Worm (Caenorhabditis elegans) whole organism, late embryonic: ENCODE measurements around the gene F25E2.3.

ENCODE experiments used
- C08G9.2 ChIP-seq: sonication (generic microtip); optimal IDR thresholded peaks from 2 replicates; lab custom pipeline; 2016; ENCODE audit warnings: mild to moderate bottlenecking, missing genetic modification characterization, moderate library complexity, missing compliant biosample characterization
- K02D7.2 ChIP-seq: sonication (generic microtip); optimal IDR thresholded peaks from 2 replicates; lab custom pipeline; 2017; ENCODE audit warnings: mild to moderate bottlenecking, missing genetic modification characterization, missing compliant biosample characterization
- T23F11.4 ChIP-seq: fragments of 200-800 bp; sonication (Bioruptor generic); optimal IDR thresholded peaks from 2 replicates; lab custom pipeline; 2018; ENCODE audit warnings: mild to moderate bottlenecking, missing genetic modification characterization, missing compliant biosample characterization
- ama-1 ChIP-seq: fragments of 150-350 bp; optimal IDR thresholded peaks from 2 replicates; lab custom pipeline; 2014
- ceh-18 ChIP-seq: sonication (generic microtip); optimal IDR thresholded peaks from 2 replicates; lab custom pipeline; 2016; ENCODE audit warnings: missing genetic modification characterization, missing compliant biosample characterization
- ceh-19 ChIP-seq: fragments of 200-800 bp; sonication (Bioruptor generic); optimal IDR thresholded peaks from 2 replicates; lab custom pipeline; 2018; ENCODE audit warnings: mild to moderate bottlenecking, missing genetic modification characterization, missing compliant biosample characterization
- ceh-22 ChIP-seq: sonication (generic microtip); optimal IDR thresholded peaks from 2 replicates; lab custom pipeline; 2017; ENCODE audit warnings: missing biosample characterization, missing genetic modification characterization
- ceh-30 ChIP-seq: fragments of 150-350 bp; optimal IDR thresholded peaks from 2 replicates; lab custom pipeline; 2014; ENCODE audit warnings: missing biosample characterization, missing genetic modification characterization
- ceh-31 ChIP-seq: sonication (generic microtip); optimal IDR thresholded peaks from 2 replicates; lab custom pipeline; 2016; ENCODE audit warnings: missing genetic modification characterization, missing compliant biosample characterization
- ceh-48 ChIP-seq: sonication (generic microtip); optimal IDR thresholded peaks from 2 replicates; lab custom pipeline; 2016; ENCODE audit warnings: missing genetic modification characterization, inconsistent platforms, missing compliant biosample characterization
- ceh-6 ChIP-seq: fragments of 200-800 bp; sonication (Bioruptor generic); optimal IDR thresholded peaks from 2 replicates; lab custom pipeline; 2018; ENCODE audit warnings: mild to moderate bottlenecking, missing genetic modification characterization, missing compliant biosample characterization
- ceh-9 ChIP-seq: sonication (generic microtip); optimal IDR thresholded peaks from 2 replicates; lab custom pipeline; 2016; ENCODE audit warnings: mild to moderate bottlenecking, missing genetic modification characterization, inconsistent platforms, missing compliant biosample characterization
- dve-1 ChIP-seq: sonication (generic microtip); optimal IDR thresholded peaks from 2 replicates; lab custom pipeline; 2017; ENCODE audit warnings: antibody characterized with exemption, mild to moderate bottlenecking, missing genetic modification characterization, missing compliant biosample characterization
- elt-2 ChIP-seq: sonication (generic microtip); optimal IDR thresholded peaks from 2 replicates; lab custom pipeline; 2016; ENCODE audit warnings: missing genetic modification reagents, missing genetic modification characterization, missing compliant biosample characterization
- elt-4 ChIP-seq: sonication (generic microtip); optimal IDR thresholded peaks from 2 replicates; lab custom pipeline; 2016; ENCODE audit warnings: missing genetic modification characterization, missing compliant biosample characterization
- fax-1 ChIP-seq: sonication (generic microtip); optimal IDR thresholded peaks from 2 replicates; lab custom pipeline; 2016; ENCODE audit warnings: missing genotype, missing genetic modification characterization, missing compliant biosample characterization
- fkh-6 ChIP-seq: sonication (generic microtip); optimal IDR thresholded peaks from 2 replicates; lab custom pipeline; 2016; ENCODE audit warnings: missing genetic modification characterization, missing compliant biosample characterization
- gmeb-2 ChIP-seq: sonication (generic microtip); optimal IDR thresholded peaks from 2 replicates; lab custom pipeline; 2016; ENCODE audit warnings: missing genetic modification characterization, inconsistent platforms, missing compliant biosample characterization
- hlh-15 ChIP-seq: sonication (generic microtip); optimal IDR thresholded peaks from 2 replicates; lab custom pipeline; 2016; ENCODE audit warnings: missing genetic modification characterization, missing compliant biosample characterization
- hlh-30 ChIP-seq: sonication (generic microtip); optimal IDR thresholded peaks from 2 replicates; lab custom pipeline; 2017; ENCODE audit warnings: antibody characterized with exemption, missing genetic modification characterization, missing compliant biosample characterization; ENCODE audit not compliant: insufficient read depth
- hlh-8 ChIP-seq: sonication (generic microtip); optimal IDR thresholded peaks from 2 replicates; lab custom pipeline; 2016; ENCODE audit warnings: missing genotype, missing genetic modification characterization, missing compliant biosample characterization
- lim-6 ChIP-seq: sonication (generic microtip); optimal IDR thresholded peaks from 2 replicates; lab custom pipeline; 2016; ENCODE audit warnings: missing genetic modification characterization, missing compliant biosample characterization
- lin-11 ChIP-seq: fragments of 200-800 bp; sonication (Bioruptor generic); optimal IDR thresholded peaks from 2 replicates; lab custom pipeline; 2018; ENCODE audit warnings: mild to moderate bottlenecking, missing genetic modification characterization, missing compliant biosample characterization
- nfya-1 ChIP-seq: sonication (generic microtip); optimal IDR thresholded peaks from 2 replicates; lab custom pipeline; 2017; ENCODE audit warnings: missing genetic modification characterization, mild to moderate bottlenecking, missing compliant biosample characterization, antibody characterized with exemption, moderate library complexity
- nhr-11 ChIP-seq: fragments of 150-350 bp; optimal IDR thresholded peaks from 2 replicates; lab custom pipeline; 2014; ENCODE audit warnings: missing biosample characterization, missing genetic modification characterization
- nhr-232 ChIP-seq: sonication (generic microtip); optimal IDR thresholded peaks from 2 replicates; lab custom pipeline; 2016; ENCODE audit warnings: missing genetic modification characterization, missing compliant biosample characterization
- npax-4 ChIP-seq: sonication (generic microtip); optimal IDR thresholded peaks from 2 replicates; lab custom pipeline; 2016; ENCODE audit warnings: missing genetic modification characterization, missing compliant biosample characterization
- pag-3 ChIP-seq: sonication (generic microtip); optimal IDR thresholded peaks from 2 replicates; lab custom pipeline; 2016; ENCODE audit warnings: missing compliant biosample characterization, missing genetic modification characterization, borderline replicate concordance
- pat-9 ChIP-seq: fragments of 200-800 bp; sonication (Bioruptor generic); optimal IDR thresholded peaks from 2 replicates; lab custom pipeline; 2018; ENCODE audit warnings: mild to moderate bottlenecking, missing genetic modification characterization, moderate library complexity, missing compliant biosample characterization
- pax-1 ChIP-seq: fragments of 150-350 bp; optimal IDR thresholded peaks from 2 replicates; lab custom pipeline; 2014; ENCODE audit warnings: missing biosample characterization, missing genetic modification characterization
- pha-2 ChIP-seq: sonication (generic microtip); optimal IDR thresholded peaks from 2 replicates; lab custom pipeline; 2017; ENCODE audit warnings: mild to moderate bottlenecking, missing genetic modification characterization, missing compliant biosample characterization
- pha-4 ChIP-seq: fragments of 150-350 bp; optimal IDR thresholded peaks from 2 replicates; lab custom pipeline; 2018; ENCODE audit warnings: missing biosample characterization, missing genetic modification reagents, missing genetic modification characterization
- pqm-1 ChIP-seq: sonication (generic microtip); optimal IDR thresholded peaks from 2 replicates; lab custom pipeline; 2016; ENCODE audit warnings: missing genetic modification characterization, missing compliant biosample characterization
- pros-1 ChIP-seq: fragments of 150-350 bp; optimal IDR thresholded peaks from 2 replicates; lab custom pipeline; 2014; ENCODE audit warnings: missing biosample characterization, missing genetic modification reagents, missing genetic modification characterization
- rnt-1 ChIP-seq: sonication (generic microtip); optimal IDR thresholded peaks from 2 replicates; lab custom pipeline; 2016; ENCODE audit warnings: missing genetic modification characterization, missing compliant biosample characterization
- sdc-2 ChIP-seq: sonication (generic microtip); optimal IDR thresholded peaks from 2 replicates; lab custom pipeline; 2016; ENCODE audit warnings: missing genotype, missing genetic modification characterization, missing compliant biosample characterization
- syd-9 ChIP-seq: sonication (generic microtip); optimal IDR thresholded peaks from 2 replicates; lab custom pipeline; 2016; ENCODE audit warnings: mild to moderate bottlenecking, missing genetic modification characterization, moderate library complexity, missing compliant biosample characterization
- tbx-2 ChIP-seq: sonication (generic microtip); optimal IDR thresholded peaks from 2 replicates; lab custom pipeline; 2016; ENCODE audit warnings: missing genetic modification characterization, missing compliant biosample characterization
- tbx-7 ChIP-seq: sonication (generic microtip); optimal IDR thresholded peaks from 2 replicates; lab custom pipeline; 2016; ENCODE audit warnings: missing genotype, missing genetic modification characterization, missing compliant biosample characterization
- unc-42 ChIP-seq: sonication (generic microtip); optimal IDR thresholded peaks from 2 replicates; lab custom pipeline; 2016; ENCODE audit warnings: missing genotype, missing genetic modification characterization, missing compliant biosample characterization
- unc-55 ChIP-seq: sonication (generic microtip); optimal IDR thresholded peaks from 2 replicates; lab custom pipeline; 2017; ENCODE audit warnings: missing biosample characterization, missing genetic modification reagents, missing genetic modification characterization
- unc-86 ChIP-seq: sonication (generic microtip); optimal IDR thresholded peaks from 2 replicates; lab custom pipeline; 2016; ENCODE audit warnings: missing genetic modification characterization, missing compliant biosample characterization
- ztf-16 ChIP-seq: sonication (generic microtip); optimal IDR thresholded peaks from 2 replicates; lab custom pipeline; 2017; ENCODE audit warnings: missing genetic modification characterization, missing compliant biosample characterization

F25E2.3 gene

ce11 chrX:827502-827901, 14.5 kb upstream of the F25E2.3 start (continued):
- TF ChIP-seq ceh-19: peak; percentile 6
- no peak for TF ChIP-seq pax-1
- TF ChIP-seq unc-42 (tag; lab: Kevin White, UChicago): peak; percentile 94
- TF ChIP-seq tbx-2 (tag; lab: Kevin White, UChicago): peak; percentile 78
- TF ChIP-seq nhr-11 (tag; lab: Kevin White, UChicago): no peak
- no peak for TF ChIP-seq unc-86
- TF ChIP-seq K02D7.2 (tag; lab: Kevin White, UChicago): no peak
- no peak for TF ChIP-seq hlh-15
- TF ChIP-seq ceh-18: peak; percentile 51
- no peak for TF ChIP-seq ceh-22 (tag; lab: Kevin White, UChicago)
- no peak for TF ChIP-seq pat-9 (tag; lab: Kevin White, UChicago)
- TF ChIP-seq C08G9.2 (tag; lab: Kevin White, UChicago): no peak
- no peak for TF ChIP-seq hlh-8 (tag; lab: Kevin White, UChicago)
- TF ChIP-seq rnt-1 (tag; lab: Kevin White, UChicago): peak; percentile 9
- no peak for TF ChIP-seq ztf-16
- no peak for TF ChIP-seq lin-11 (tag; lab: Kevin White, UChicago)
- no peak for TF ChIP-seq hlh-30 (tag; lab: Kevin White, UChicago)
- TF ChIP-seq ceh-9 (tag; lab: Kevin White, UChicago): no peak
- no peak for TF ChIP-seq fax-1 (tag; lab: Kevin White, UChicago)
- no peak for TF ChIP-seq ama-1
- peak; percentile 72 for TF ChIP-seq dve-1 (tag; lab: Kevin White, UChicago)
- peak; percentile 74 for TF ChIP-seq unc-55 (GFP tag; lab: Kevin White, UChicago)
- no peak for TF ChIP-seq ceh-30
- no peak for TF ChIP-seq gmeb-2 (tag; lab: Kevin White, UChicago)
- TF ChIP-seq nfya-1 (tag; lab: Kevin White, UChicago): peak; percentile 65
- TF ChIP-seq lim-6 (tag; lab: Kevin White, UChicago): no peak
- no peak for TF ChIP-seq T23F11.4 (GFP tag; lab: Kevin White, UChicago)
- TF ChIP-seq ceh-6 (GFP tag; lab: Kevin White, UChicago): no peak
- TF ChIP-seq tbx-7: no peak
- no peak for TF ChIP-seq syd-9 (tag; lab: Kevin White, UChicago)
- TF ChIP-seq fkh-6: no peak
- TF ChIP-seq pha-2 (tag; lab: Kevin White, UChicago): no peak
- TF ChIP-seq pros-1 (tag; lab: Kevin White, UChicago): peak; percentile 6
- TF ChIP-seq elt-4: no peak
- TF ChIP-seq nhr-232 (tag; lab: Kevin White, UChicago): no peak

DNA sequence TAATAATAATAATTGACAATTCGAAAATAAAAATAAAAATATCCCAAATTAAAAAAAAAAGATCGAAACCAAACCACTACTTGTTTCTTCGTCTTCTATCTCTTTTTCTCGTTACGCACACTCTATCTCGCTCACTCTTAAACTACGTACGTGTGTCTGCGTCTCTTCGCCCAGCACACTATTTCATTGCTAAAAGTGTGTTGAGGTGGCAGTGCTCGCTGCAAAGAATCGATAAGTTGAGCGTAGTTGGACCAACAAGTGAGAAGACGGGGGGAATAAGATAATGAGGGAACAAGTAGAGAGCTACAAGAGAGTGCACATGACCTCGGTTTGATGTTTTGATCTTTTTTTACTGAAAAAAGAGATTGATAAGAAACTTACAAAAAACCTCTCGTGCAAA, 13.0 kb upstream of the F25E2.3 start:
- TF ChIP-seq sdc-2 (tag; lab: Kevin White, UChicago): peak; percentile 47
- TF ChIP-seq nfya-1 (tag; lab: Kevin White, UChicago): peak; percentile 33
- TF ChIP-seq unc-42 (tag; lab: Kevin White, UChicago): peak; percentile 41
- TF ChIP-seq npax-4: no peak
- peak; percentile 65 for TF ChIP-seq ceh-31 (tag; lab: Kevin White, UChicago)
- TF ChIP-seq pros-1 (tag; lab: Kevin White, UChicago): no peak
- TF ChIP-seq pag-3: no peak
- TF ChIP-seq tbx-2 (tag; lab: Kevin White, UChicago): peak; percentile 41
- TF ChIP-seq ceh-48: peak; percentile 92
- TF ChIP-seq elt-2 (tag; lab: Kevin White, UChicago): peak; percentile 16
- TF ChIP-seq hlh-30 (tag; lab: Kevin White, UChicago): peak; percentile 15

ce11 chrX:825375-825774, 12.4 kb upstream of the F25E2.3 start, which contains the start of gene daf-3:
daf-3 (minus strand) TSS chrX:825475.
- no peak for TF ChIP-seq pha-4
- no peak for TF ChIP-seq pqm-1
- TF ChIP-seq ceh-19: no peak
